Worm (Caenorhabditis elegans) whole organism, L3 larva: ENCODE results near the gene dcaf-13.

Source experiments
- ceh-82 ChIP-seq: fragments of 150-350 bp; optimal IDR thresholded peaks from 2 replicates; lab custom pipeline; 2014; ENCODE audit warnings: missing biosample characterization, missing genetic modification characterization
- daf-12 ChIP-seq: fragments of 150-350 bp; optimal IDR thresholded peaks from 2 replicates; lab custom pipeline; 2014; ENCODE audit warnings: missing biosample characterization, missing genetic modification reagents, missing genetic modification characterization
- lin-39 ChIP-seq: fragments of 150-350 bp; optimal IDR thresholded peaks from 2 replicates; lab custom pipeline; 2018; ENCODE audit warnings: missing biosample characterization, missing genetic modification reagents, missing genetic modification characterization
- nhr-23 ChIP-seq: fragments of 150-350 bp; optimal IDR thresholded peaks from 2 replicates; lab custom pipeline; 2014; ENCODE audit warnings: missing biosample characterization, missing genetic modification reagents, missing genetic modification characterization
- nhr-77 ChIP-seq: fragments of 150-350 bp; optimal IDR thresholded peaks from 2 replicates; lab custom pipeline; 2014; ENCODE audit warnings: missing biosample characterization, missing genetic modification characterization
- pqm-1 ChIP-seq: fragments of 150-350 bp; optimal IDR thresholded peaks from 2 replicates; lab custom pipeline; 2017; ENCODE audit warnings: missing biosample characterization, missing genetic modification characterization, inconsistent platforms
- tbx-2 ChIP-seq: sonication (generic microtip); optimal IDR thresholded peaks from 2 replicates; lab custom pipeline; 2016; ENCODE audit warnings: mild to moderate bottlenecking, missing genetic modification characterization, missing compliant biosample characterization
- unc-62 ChIP-seq: fragments of 150-350 bp; sonication (generic microtip); optimal IDR thresholded peaks from 4 replicates; lab custom pipeline; 2014; ENCODE audit warnings: missing biosample characterization, missing genetic modification reagents, missing genetic modification characterization

DNA sequence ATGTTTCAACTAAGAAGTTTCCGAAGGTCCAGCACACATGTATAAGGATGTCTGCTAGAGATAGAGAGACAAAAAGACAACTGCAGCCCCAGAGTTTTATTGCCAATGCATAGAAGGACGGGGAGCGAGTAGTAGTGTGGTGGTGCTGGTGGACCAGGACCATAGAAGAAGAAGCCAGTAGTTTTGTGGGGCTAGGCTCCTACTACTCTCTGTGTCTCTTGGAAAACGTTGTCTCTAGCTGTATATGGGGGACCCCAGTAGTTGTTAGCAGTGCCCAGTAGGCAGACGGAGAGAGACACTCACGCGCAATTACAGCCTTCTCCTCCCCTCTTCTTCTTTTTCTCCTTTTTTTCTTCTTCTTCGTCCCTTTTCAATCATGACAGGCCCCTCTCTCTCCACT is 31.3 kb upstream of the dcaf-13 start:
- TF ChIP-seq nhr-23 (tag; lab: Kevin White, UChicago) (no peak), daf-12 (tag; lab: Kevin White, UChicago) (no peak), tbx-2 (tag; lab: Kevin White, UChicago) (no peak), pqm-1 (tag; lab: Kevin White, UChicago) (no peak), lin-39 (tag; lab: Kevin White, UChicago) (peak; percentile 70), unc-62 (no peak), nhr-77 (tag; lab: Kevin White, UChicago) (no peak), ceh-82 (tag; lab: Kevin White, UChicago) (no peak)
